Worm (Caenorhabditis elegans) whole organism, young adult: ENCODE measurements around the gene F58E6.5.

Experiments
- B0019.2 ChIP-seq: fragments of 200-800 bp; sonication (Bioruptor generic); conservative IDR thresholded peaks from 2 replicates; pipeline ENCODE4 v1.3.6; 2022; ENCODE audit warnings: missing genetic modification reagents, missing genetic modification characterization, missing compliant biosample characterization
- B0336.3 ChIP-seq: fragments of 200-800 bp; sonication (Bioruptor generic); IDR thresholded peaks from 2 replicates; pipeline ENCODE4 v1.3.6; 2022; ENCODE audit warnings: missing genetic modification characterization, missing compliant biosample characterization
- F22D6.2 ChIP-seq: sonication (generic microtip); optimal IDR thresholded peaks from 2 replicates; lab custom pipeline; 2016; ENCODE audit warnings: mild to moderate bottlenecking, missing genetic modification characterization, missing compliant biosample characterization
- F57A8.1 ChIP-seq: fragments of 200-800 bp; sonication (Bioruptor generic); optimal IDR thresholded peaks from 2 replicates; lab custom pipeline; 2018; ENCODE audit warnings: mild to moderate bottlenecking, missing genetic modification characterization, moderate library complexity, missing compliant biosample characterization
- F57C9.4 ChIP-seq: sonication (generic microtip); optimal IDR thresholded peaks from 2 replicates; lab custom pipeline; 2017; ENCODE audit warnings: mild to moderate bottlenecking, missing genetic modification characterization, missing compliant biosample characterization
- K12H6.12 ChIP-seq: fragments of 200-800 bp; sonication (Bioruptor generic); optimal IDR thresholded peaks from 2 replicates; lab custom pipeline; 2018; ENCODE audit warnings: mild to moderate bottlenecking, missing genetic modification characterization, missing compliant biosample characterization
- Y53G8AR.9 ChIP-seq: fragments of 200-800 bp; sonication (Bioruptor generic); conservative IDR thresholded peaks from 2 replicates; pipeline ENCODE4 v1.3.6; 2022; ENCODE audit warnings: missing genetic modification reagents, missing genetic modification characterization, missing compliant biosample characterization
- Y56A3A.18 ChIP-seq: fragments of 200-800 bp; sonication (Bioruptor generic); IDR thresholded peaks from 2 replicates; pipeline ENCODE4 v1.3.6; 2022; ENCODE audit warnings: missing genetic modification reagents, missing genetic modification characterization, missing compliant biosample characterization
- ZK185.1 ChIP-seq: sonication (generic microtip); optimal IDR thresholded peaks from 2 replicates; lab custom pipeline; 2016; ENCODE audit warnings: mild to moderate bottlenecking, missing genetic modification characterization, missing compliant biosample characterization; ENCODE audit not compliant: poor library complexity, severe bottlenecking
- ama-1 ChIP-seq, 3 experiments: fragments of 150-350 bp in 1 of 3; sonication (generic microtip) in 2 of 3; optimal IDR thresholded peaks; 2 replicates each; lab custom pipeline; 2014 to 2018; ENCODE audit warnings: missing biosample characterization in 2 of 3, missing genetic modification characterization in 2 of 3, missing genetic modification reagents in 2 of 3
- bed-2 ChIP-seq: fragments of 200-800 bp; sonication (Bioruptor generic); IDR thresholded peaks from 2 replicates; pipeline ENCODE4 v1.3.6; 2022; ENCODE audit warnings: missing genetic modification reagents, missing genetic modification characterization, missing compliant biosample characterization
- ccch-3 ChIP-seq: fragments of 200-800 bp; sonication (Bioruptor generic); optimal IDR thresholded peaks from 2 replicates; lab custom pipeline; 2018; ENCODE audit warnings: mild to moderate bottlenecking, missing genetic modification characterization, missing compliant biosample characterization
- cebp-1 ChIP-seq, 2 experiments: fragments of 200-800 bp in 1 of 2; sonication (Bioruptor generic) in 1 of 2; sonication (generic microtip) in 1 of 2; IDR thresholded peaks in 1 of 2; optimal IDR thresholded peaks in 1 of 2; 2 replicates each; pipeline versions ENCODE4 v1.3.6 to Lab custom; 2017 to 2022; ENCODE audit warnings: missing compliant biosample characterization in 2 of 2, missing genetic modification characterization in 2 of 2, mild to moderate bottlenecking in 1 of 2, missing genetic modification reagents in 1 of 2, moderate library complexity in 1 of 2
- ceh-27 ChIP-seq: fragments of 200-800 bp; sonication (Bioruptor generic); optimal IDR thresholded peaks from 2 replicates; lab custom pipeline; 2018; ENCODE audit warnings: mild to moderate bottlenecking, missing genetic modification characterization, moderate library complexity, missing compliant biosample characterization
- ceh-40 ChIP-seq: fragments of 200-800 bp; sonication (Bioruptor generic); IDR thresholded peaks from 2 replicates; pipeline ENCODE4 v1.3.6; 2022; ENCODE audit warnings: missing genetic modification characterization, missing compliant biosample characterization
- ceh-91 ChIP-seq: fragments of 200-800 bp; sonication (Bioruptor generic); IDR thresholded peaks from 2 replicates; pipeline ENCODE4 v1.3.6; 2022; ENCODE audit warnings: missing genetic modification reagents, missing genetic modification characterization, missing compliant biosample characterization
- chd-7 ChIP-seq: sonication (generic microtip); optimal IDR thresholded peaks from 2 replicates; lab custom pipeline; 2016; ENCODE audit warnings: mild to moderate bottlenecking, missing genetic modification characterization, moderate library complexity, missing compliant biosample characterization
- dpff-1 ChIP-seq: sonication (generic microtip); optimal IDR thresholded peaks from 2 replicates; lab custom pipeline; 2017; ENCODE audit warnings: mild to moderate bottlenecking, missing genetic modification characterization, missing compliant biosample characterization
- ekl-4 ChIP-seq: fragments of 200-800 bp; sonication (Bioruptor generic); IDR thresholded peaks from 2 replicates; pipeline ENCODE4 v1.3.6; 2022; ENCODE audit warnings: missing genetic modification reagents, missing genetic modification characterization, missing compliant biosample characterization
- hmg-1.2 ChIP-seq: fragments of 200-800 bp; sonication (Bioruptor generic); IDR thresholded peaks from 2 replicates; pipeline ENCODE4 v1.3.6; 2022; ENCODE audit warnings: missing genetic modification reagents, missing genetic modification characterization, missing compliant biosample characterization
- hmg-20 ChIP-seq: fragments of 200-800 bp; sonication (Bioruptor generic); IDR thresholded peaks from 2 replicates; pipeline ENCODE4 v1.3.6; 2022; ENCODE audit warnings: missing genetic modification reagents, missing genetic modification characterization, missing compliant biosample characterization
- lin-35 ChIP-seq, 3 experiments: fragments of 150-350 bp in 2 of 3; sonication (generic microtip) in 1 of 3; optimal IDR thresholded peaks; 2 replicates each; lab custom pipeline; 2014 to 2018; ENCODE audit warnings: missing biosample characterization in 3 of 3, missing genetic modification characterization in 3 of 3, missing genetic modification reagents in 3 of 3
- lin-40 ChIP-seq: sonication (generic microtip); optimal IDR thresholded peaks from 2 replicates; lab custom pipeline; 2016; ENCODE audit warnings: missing genetic modification characterization, mild to moderate bottlenecking, missing compliant biosample characterization, missing genotype, missing genetic modification reagents
- lir-1 ChIP-seq: fragments of 200-800 bp; sonication (Bioruptor generic); conservative IDR thresholded peaks from 2 replicates; pipeline ENCODE4 v1.3.6; 2022; ENCODE audit warnings: missing genetic modification reagents, missing genetic modification characterization, missing compliant biosample characterization
- lsl-1 ChIP-seq: fragments of 200-800 bp; sonication (Bioruptor generic); optimal IDR thresholded peaks from 2 replicates; lab custom pipeline; 2018; ENCODE audit warnings: mild to moderate bottlenecking, missing genetic modification characterization, moderate library complexity, missing compliant biosample characterization
- nfyb-1 ChIP-seq: fragments of 200-800 bp; sonication (Bioruptor generic); IDR thresholded peaks from 2 replicates; pipeline ENCODE4 v1.3.6; 2022; ENCODE audit warnings: missing genetic modification reagents, missing genetic modification characterization, missing compliant biosample characterization
- nhr-80 ChIP-seq: sonication (generic microtip); optimal IDR thresholded peaks from 2 replicates; lab custom pipeline; 2016; ENCODE audit warnings: missing genetic modification characterization, missing compliant biosample characterization
- nhr-90 ChIP-seq: sonication (generic microtip); optimal IDR thresholded peaks from 2 replicates; lab custom pipeline; 2016; ENCODE audit warnings: missing genotype, mild to moderate bottlenecking, missing genetic modification characterization, missing compliant biosample characterization
- repo-1 ChIP-seq: sonication (generic microtip); optimal IDR thresholded peaks from 2 replicates; lab custom pipeline; 2017; ENCODE audit warnings: mild to moderate bottlenecking, missing genetic modification characterization, missing compliant biosample characterization
- snpc-1.1 ChIP-seq: sonication (generic microtip); optimal IDR thresholded peaks from 2 replicates; lab custom pipeline; 2017; ENCODE audit warnings: missing genetic modification characterization, mild to moderate bottlenecking, missing compliant biosample characterization, antibody characterized with exemption, moderate library complexity, missing genotype, missing genetic modification reagents; ENCODE audit not compliant: insufficient read depth
- unc-62 ChIP-seq: fragments of 150-350 bp; optimal IDR thresholded peaks from 2 replicates; lab custom pipeline; 2014; ENCODE audit warnings: missing biosample characterization, missing genetic modification reagents, missing genetic modification characterization
- zim-3 ChIP-seq: sonication (generic microtip); optimal IDR thresholded peaks from 2 replicates; lab custom pipeline; 2017; ENCODE audit warnings: mild to moderate bottlenecking, missing genetic modification characterization, moderate library complexity, missing compliant biosample characterization
- ztf-18 ChIP-seq: sonication (generic microtip); optimal IDR thresholded peaks from 2 replicates; lab custom pipeline; 2016; ENCODE audit warnings: missing genotype, mild to moderate bottlenecking, missing genetic modification characterization, missing compliant biosample characterization
- ztf-26 ChIP-seq: sonication (generic microtip); optimal IDR thresholded peaks from 2 replicates; lab custom pipeline; 2017; ENCODE audit warnings: missing genetic modification characterization, missing compliant biosample characterization
- ztf-28 ChIP-seq: fragments of 200-800 bp; sonication (Bioruptor generic); IDR thresholded peaks from 2 replicates; pipeline ENCODE4 v1.3.6; 2022; ENCODE audit warnings: missing genetic modification reagents, missing genetic modification characterization, missing compliant biosample characterization
- ztf-6 ChIP-seq: fragments of 200-800 bp; sonication (Bioruptor generic); IDR thresholded peaks from 2 replicates; pipeline ENCODE4 v1.3.6; 2022; ENCODE audit warnings: missing genetic modification reagents, missing genetic modification characterization, missing compliant biosample characterization

The F58E6.5 gene

DNA sequence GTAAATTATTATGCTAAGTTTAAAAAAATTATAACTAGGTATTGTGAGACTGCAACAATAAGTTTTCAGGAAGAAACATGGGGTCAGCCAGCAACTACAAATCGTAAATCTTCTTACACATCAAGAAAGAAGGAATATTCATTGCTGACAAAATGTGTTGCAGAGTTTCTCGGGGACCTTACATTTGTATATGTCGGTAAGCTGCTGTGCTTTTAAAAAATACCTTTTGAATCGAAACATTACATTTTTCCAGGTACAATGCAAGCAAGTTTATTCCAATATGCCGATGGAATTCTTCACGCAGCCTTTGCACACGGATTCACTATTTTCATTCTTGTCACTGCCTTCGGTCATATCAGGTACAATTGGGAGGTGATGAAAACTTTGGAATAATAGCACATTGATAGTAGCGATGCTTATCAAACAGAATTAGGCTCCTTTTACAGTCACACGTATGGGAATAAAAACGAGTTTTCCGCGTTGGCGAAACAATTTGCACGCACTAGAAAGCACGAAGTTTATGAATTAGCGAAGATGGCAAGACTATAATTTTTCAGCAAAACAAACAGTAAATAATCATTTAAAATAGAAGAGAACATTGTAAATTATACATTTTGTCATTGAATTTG lies 16.2 kb downstream of the F58E6.5 start:
- TF ChIP-seq nhr-80 (tag; lab: Kevin White, UChicago) (peak; percentile 48), ztf-6 (no peak), Y53G8AR.9 (no peak)

DNA sequence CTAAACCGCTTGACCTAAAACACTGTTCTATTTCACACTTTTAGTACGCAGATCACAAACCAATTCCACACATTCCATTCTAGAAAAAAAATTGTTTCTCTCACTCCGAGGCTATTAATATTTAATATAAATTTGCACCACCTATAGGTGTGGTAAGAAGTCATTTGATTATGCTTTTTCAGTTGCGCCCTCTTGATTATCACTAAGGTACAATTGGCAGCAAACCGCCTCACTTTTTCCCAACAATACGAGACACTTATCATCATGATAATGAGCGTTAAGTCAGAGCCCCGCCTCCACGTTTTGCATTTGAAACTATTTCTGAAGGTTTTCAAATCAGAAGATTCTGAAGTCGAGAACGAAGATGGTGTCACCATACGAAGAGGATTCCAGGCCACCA lies 17.1 kb downstream of the F58E6.5 start, which contains the start of gene aqp-4:
Gene aqp-4, plus strand, starts transcription at position 270 of the 400 bp plus-strand sequence.
- TF ChIP-seq ceh-40 (GFP tag; lab: Robert Waterston, UW) (no peak), nhr-80 (tag; lab: Kevin White, UChicago) (peak; percentile 64)
- TF ChIP-seq, all 124 proteins: peak for 1

DNA sequence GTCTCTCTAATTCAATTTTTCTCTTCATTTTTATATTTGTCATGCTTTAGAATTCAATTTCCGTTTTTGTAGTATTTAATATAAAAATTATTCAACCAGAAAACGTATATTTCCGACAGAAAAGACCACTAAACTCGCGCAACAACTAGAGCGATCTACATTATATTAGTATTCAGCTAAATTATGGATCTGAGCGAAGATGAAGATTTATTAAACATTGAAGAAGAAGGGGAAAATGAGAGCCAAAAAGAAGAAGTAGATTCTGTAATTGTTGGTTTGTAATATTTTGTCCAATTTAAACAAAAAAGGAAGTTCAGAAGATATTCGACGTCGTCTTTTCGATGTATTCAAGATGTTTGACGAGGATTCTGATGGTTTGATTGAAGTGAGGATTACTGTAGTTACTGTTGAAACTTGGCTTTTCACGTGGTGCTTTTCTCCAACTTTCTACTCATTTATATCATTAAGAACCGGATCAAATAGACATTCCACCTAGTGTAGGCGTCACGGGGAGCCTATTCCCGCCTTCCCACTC lies 20.4 kb downstream of the F58E6.5 start, which contains the start of gene cal-7:
Gene cal-7, plus strand, starts transcription at position 184 of the 535 bp plus-strand sequence.
- TF ChIP-seq ekl-4 (0 out of 2 replicates have a peak, but pooled peaks have one; percentile 29), ZK185.1 (tag; lab: Kevin White, UChicago) (peak; percentile 15), ztf-28 (no peak), dpff-1 (tag; lab: Kevin White, UChicago) (peak; percentile 3), F57A8.1 (GFP tag; lab: Kevin White, UChicago) (no peak), ztf-18 (tag; lab: Kevin White, UChicago) (no peak), ama-1 (optimal IDR thresholded peaks at IDR 0.05; lab: Kevin White, UChicago) (no peak), ama-1 (GFP tag; optimal IDR thresholded peaks at IDR 0.05; lab: Kevin White, UChicago) (peak in 1 of 2 experiments; percentile 61), repo-1 (tag; lab: Kevin White, UChicago) (peak; percentile 53), K12H6.12 (no peak), ceh-91 (GFP tag; lab: Robert Waterston, UW) (0 out of 2 replicates have a peak, but pooled peaks have one; percentile 11), ccch-3 (GFP tag; lab: Kevin White, UChicago) (no peak), chd-7 (peak; percentile 24), hmg-1.2 (GFP tag; lab: Robert Waterston, UW) (no peak), lin-40 (tag; lab: Kevin White, UChicago) (peak; percentile 18), unc-62 (GFP tag; lab: Kevin White, UChicago) (no peak), Y56A3A.18 (GFP tag; lab: Robert Waterston, UW) (no peak), ztf-26 (tag; lab: Kevin White, UChicago) (peak; percentile 55)

ce11 chrV:9731852-9732251 lies 22.5 kb downstream of the F58E6.5 start:
- TF ChIP-seq hmg-20 (GFP tag; lab: Robert Waterston, UW) (0 out of 2 replicates have a peak, but pooled peaks have one; percentile 4), ama-1 (optimal IDR thresholded peaks at IDR 0.05; lab: Kevin White, UChicago) (peak; percentile 52), ama-1 (GFP tag; optimal IDR thresholded peaks at IDR 0.05; lab: Kevin White, UChicago) (no peak), zim-3 (tag; lab: Kevin White, UChicago) (peak; percentile 1), F57C9.4 (tag; lab: Kevin White, UChicago) (no peak), nfyb-1 (GFP tag; lab: Robert Waterston, UW) (peak; percentile 31; the same call in 1 of the 2 replicates)

DNA sequence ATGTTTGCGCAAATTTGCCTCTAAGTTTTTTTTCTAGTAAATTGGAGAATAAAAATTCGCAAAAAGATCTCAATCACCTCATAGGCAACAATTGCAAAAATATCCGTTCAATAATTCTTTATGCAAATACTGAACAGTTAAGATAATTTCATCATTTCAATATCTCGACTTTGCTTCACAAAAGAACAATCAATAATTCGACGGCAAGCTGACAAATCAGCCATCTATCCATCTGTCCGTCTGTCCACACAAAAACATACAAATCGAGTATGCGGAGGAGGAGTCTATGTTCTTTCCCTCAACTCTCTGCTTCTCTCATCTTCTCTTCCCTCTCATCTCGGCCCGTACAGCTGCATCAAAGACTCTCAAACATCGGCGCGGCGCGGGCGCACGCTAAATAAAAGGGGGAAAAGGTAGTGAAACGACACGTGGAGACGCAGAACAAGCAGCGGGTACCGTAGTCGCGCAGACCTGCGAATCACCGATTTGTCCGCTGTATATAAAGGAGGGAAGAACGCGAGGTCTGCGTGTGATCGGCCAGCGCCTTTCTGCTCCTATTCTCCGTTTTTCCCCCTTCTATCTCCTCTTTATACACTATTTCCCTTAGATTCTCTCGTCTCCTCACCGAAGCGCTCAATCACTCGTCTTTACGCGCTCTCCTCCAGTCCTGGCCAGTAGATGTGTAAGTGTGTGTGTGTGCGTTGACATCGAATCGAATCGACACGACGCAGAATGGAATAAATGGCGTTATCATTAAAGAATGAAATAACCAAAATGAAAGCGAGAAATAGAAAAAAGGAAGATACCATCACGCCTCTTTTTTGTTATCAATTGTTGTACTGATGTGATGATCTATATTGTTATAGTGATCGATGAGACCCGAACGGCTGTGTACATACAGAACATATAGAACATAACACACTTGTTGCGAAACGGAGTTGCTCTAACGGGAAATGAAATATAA lies 23.3 kb downstream of the F58E6.5 start:
- TF ChIP-seq snpc-1.1 (no peak), B0336.3 (peak; percentile 95), lin-35 (GFP tag; optimal IDR thresholded peaks at IDR 0.05; lab: Kevin White, UChicago) (peak in 1 of 3 experiments; percentile 64), lsl-1 (GFP tag; lab: Kevin White, UChicago) (no peak), bed-2 (0 out of 2 replicates have a peak, but pooled peaks have one; percentile 22), repo-1 (tag; lab: Kevin White, UChicago) (peak; percentile 61), nhr-90 (tag; lab: Kevin White, UChicago) (peak; percentile 89), nhr-80 (tag; lab: Kevin White, UChicago) (peak; percentile 97), cebp-1 (GFP tag; IDR thresholded peaks at IDR 0.05; lab: Robert Waterston, UW) (no peak), cebp-1 (tag; optimal IDR thresholded peaks at IDR 0.05; lab: Kevin White, UChicago) (peak; percentile 92), B0019.2 (peak; percentile 32; the same call in 1 of the 2 replicates), chd-7 (peak; percentile 96), ceh-27 (GFP tag; lab: Kevin White, UChicago) (peak; percentile 95), lir-1 (peak; percentile 70), F22D6.2 (tag; lab: Kevin White, UChicago) (peak; percentile 52)
